Fruit fly (Drosophila melanogaster) whole organism, prepupa: ENCODE results near the gene MED26.

Source experiments
- Blimp-1 ChIP-seq: fragments of 200-800 bp; sonication (Bioruptor generic); optimal IDR thresholded peaks from 3 replicates; lab custom pipeline; 2017; ENCODE audit warnings: missing biosample characterization, missing genetic modification characterization, mild to moderate bottlenecking, moderate library complexity, missing genetic modification reagents
- CG10669 ChIP-seq: fragments of 200-800 bp; sonication (Bioruptor generic); optimal IDR thresholded peaks from 3 replicates; lab custom pipeline; 2018; ENCODE audit warnings: missing biosample characterization, mild to moderate bottlenecking, missing genetic modification characterization, moderate library complexity
- CG11294 ChIP-seq: fragments of 200-800 bp; sonication (Bioruptor generic); IDR thresholded peaks from 2 replicates; pipeline ENCODE4 v1.3.6; 2022; ENCODE audit warnings: missing biosample characterization, missing genetic modification characterization
- CG11762 ChIP-seq: fragments of 200-800 bp; sonication (Bioruptor generic); optimal IDR thresholded peaks from 3 replicates; lab custom pipeline; 2016; ENCODE audit warnings: missing biosample characterization, missing genetic modification characterization; ENCODE audit not compliant: insufficient read depth
- CG11902 ChIP-seq: fragments of 200-800 bp; sonication (Bioruptor generic); optimal IDR thresholded peaks from 3 replicates; lab custom pipeline; 2016; ENCODE audit warnings: missing biosample characterization, missing genetic modification characterization
- CG15336 ChIP-seq: fragments of 200-800 bp; sonication (Bioruptor generic); IDR thresholded peaks from 2 replicates; pipeline ENCODE4 v1.3.6; 2022; ENCODE audit warnings: missing biosample characterization, missing genetic modification characterization
- CG1621 ChIP-seq: fragments of 200-800 bp; sonication (Bioruptor generic); optimal IDR thresholded peaks from 3 replicates; lab custom pipeline; 2018; ENCODE audit warnings: missing biosample characterization, mild to moderate bottlenecking, missing genetic modification characterization
- CG3032 ChIP-seq: fragments of 200-800 bp; optimal IDR thresholded peaks from 2 replicates; lab custom pipeline; 2019; ENCODE audit warnings: missing biosample characterization, mild to moderate bottlenecking, missing genetic modification characterization, moderate library complexity
- CG32006 ChIP-seq: fragments of 200-800 bp; sonication (Bioruptor generic); optimal IDR thresholded peaks from 3 replicates; lab custom pipeline; 2017; ENCODE audit warnings: missing biosample characterization, mild to moderate bottlenecking, missing genetic modification characterization
- CG34406 ChIP-seq: fragments of 200-800 bp; sonication (Bioruptor generic); optimal IDR thresholded peaks from 3 replicates; lab custom pipeline; 2016; ENCODE audit warnings: missing biosample characterization, missing genetic modification characterization
- CG3919 ChIP-seq: fragments of 200-800 bp; sonication (Bioruptor generic); optimal IDR thresholded peaks from 3 replicates; lab custom pipeline; 2016; ENCODE audit warnings: missing biosample characterization, missing genetic modification characterization
- CG4318 ChIP-seq: fragments of 200-800 bp; sonication (Bioruptor generic); optimal IDR thresholded peaks from 3 replicates; lab custom pipeline; 2017; ENCODE audit warnings: missing biosample characterization, mild to moderate bottlenecking, missing genetic modification characterization
- CG6163 ChIP-seq: fragments of 200-800 bp; sonication (Bioruptor generic); IDR thresholded peaks from 3 replicates; pipeline ENCODE4 v1.3.6; 2022; ENCODE audit warnings: missing biosample characterization, missing genetic modification characterization
- CG6276 ChIP-seq: fragments of 200-800 bp; sonication (Bioruptor generic); optimal IDR thresholded peaks from 2 replicates; lab custom pipeline; 2017; ENCODE audit warnings: missing biosample characterization, mild to moderate bottlenecking, missing genetic modification characterization
- CG6792 ChIP-seq: fragments of 200-800 bp; sonication (Bioruptor generic); optimal IDR thresholded peaks from 3 replicates; lab custom pipeline; 2016; ENCODE audit warnings: missing biosample characterization, missing genetic modification characterization
- CG6808 ChIP-seq: fragments of 200-800 bp; sonication (Bioruptor generic); optimal IDR thresholded peaks from 3 replicates; lab custom pipeline; 2017; ENCODE audit warnings: missing biosample characterization, missing genetic modification characterization, mild to moderate bottlenecking, moderate library complexity, missing genetic modification reagents
- CG6854 ChIP-seq: fragments of 200-800 bp; sonication (Bioruptor generic); optimal IDR thresholded peaks from 2 replicates; lab custom pipeline; 2017; ENCODE audit warnings: missing biosample characterization, mild to moderate bottlenecking, missing genetic modification characterization
- CG7368 ChIP-seq: fragments of 200-800 bp; sonication (Bioruptor generic); optimal IDR thresholded peaks from 3 replicates; lab custom pipeline; 2016; ENCODE audit warnings: missing biosample characterization, missing genetic modification characterization
- CG8119 ChIP-seq: fragments of 200-800 bp; sonication (Bioruptor generic); IDR thresholded peaks from 3 replicates; pipeline ENCODE4 v1.3.6; 2022; ENCODE audit warnings: missing biosample characterization, missing genetic modification characterization
- CG8319 ChIP-seq: fragments of 200-800 bp; sonication (Bioruptor generic); optimal IDR thresholded peaks from 3 replicates; lab custom pipeline; 2016; ENCODE audit warnings: missing biosample characterization, missing genetic modification characterization
- CG8632 ChIP-seq: fragments of 200-800 bp; sonication (Bioruptor generic); optimal IDR thresholded peaks from 3 replicates; lab custom pipeline; 2016; ENCODE audit warnings: missing biosample characterization, missing genetic modification characterization
- CG9139 ChIP-seq: fragments of 200-800 bp; sonication (Bioruptor generic); optimal IDR thresholded peaks from 3 replicates; lab custom pipeline; 2017; ENCODE audit warnings: missing biosample characterization, mild to moderate bottlenecking, missing genetic modification characterization
- Eip75B ChIP-seq: fragments of 200-800 bp; sonication (Bioruptor generic); optimal IDR thresholded peaks from 3 replicates; lab custom pipeline; 2016; ENCODE audit warnings: missing biosample characterization, missing genetic modification characterization
- Eip78C ChIP-seq: fragments of 200-800 bp; sonication (Bioruptor generic); peaks from one replicate; lab custom pipeline; 2016; ENCODE audit warnings: missing biosample characterization, missing genetic modification characterization
- Ets21C ChIP-seq: fragments of 200-800 bp; sonication (Bioruptor generic); optimal IDR thresholded peaks from 3 replicates; lab custom pipeline; 2016; ENCODE audit warnings: missing biosample characterization, missing genetic modification characterization
- Ets96B ChIP-seq: fragments of 200-800 bp; optimal IDR thresholded peaks from 2 replicates; lab custom pipeline; 2019; ENCODE audit warnings: missing biosample characterization, mild to moderate bottlenecking, missing genetic modification characterization, moderate library complexity
- Gug ChIP-seq: fragments of 200-800 bp; sonication (Bioruptor generic); IDR thresholded peaks from 2 replicates; pipeline ENCODE4 v1.3.6; 2022; ENCODE audit warnings: missing biosample characterization, missing genetic modification characterization
- Hr39 ChIP-seq: fragments of 200-800 bp; sonication (Bioruptor generic); optimal IDR thresholded peaks from 2 replicates; lab custom pipeline; 2016; ENCODE audit warnings: missing biosample characterization, missing genetic modification characterization
- Hr4 ChIP-seq: fragments of 200-800 bp; sonication (Bioruptor generic); optimal IDR thresholded peaks from 3 replicates; lab custom pipeline; 2016; ENCODE audit warnings: missing biosample characterization, missing genetic modification characterization
- Lpt ChIP-seq: fragments of 200-800 bp; sonication (Bioruptor generic); optimal IDR thresholded peaks from 3 replicates; lab custom pipeline; 2016; ENCODE audit warnings: missing biosample characterization, missing genetic modification characterization
- OdsH ChIP-seq: fragments of 200-800 bp; sonication (Bioruptor generic); optimal IDR thresholded peaks from 3 replicates; lab custom pipeline; 2016; ENCODE audit warnings: missing biosample characterization, missing genetic modification characterization
- Smox ChIP-seq: fragments of 200-800 bp; sonication (Bioruptor generic); optimal IDR thresholded peaks from 3 replicates; lab custom pipeline; 2016; ENCODE audit warnings: missing biosample characterization, missing genetic modification characterization
- Sox102F ChIP-seq: fragments of 200-800 bp; sonication (Bioruptor generic); optimal IDR thresholded peaks from 2 replicates; lab custom pipeline; 2016; ENCODE audit warnings: missing biosample characterization, mild to moderate bottlenecking, missing genetic modification characterization
- Sox14 ChIP-seq: fragments of 200-800 bp; sonication (Bioruptor generic); optimal IDR thresholded peaks from 3 replicates; lab custom pipeline; 2016; ENCODE audit warnings: missing biosample characterization, missing genetic modification characterization
- Sox15 ChIP-seq: fragments of 200-800 bp; sonication (Bioruptor generic); optimal IDR thresholded peaks from 3 replicates; lab custom pipeline; 2016; ENCODE audit warnings: missing biosample characterization, missing genetic modification characterization
- achi ChIP-seq: fragments of 200-800 bp; sonication (Bioruptor generic); optimal IDR thresholded peaks from 3 replicates; lab custom pipeline; 2016; ENCODE audit warnings: missing biosample characterization, missing genetic modification characterization
- acj6 ChIP-seq: fragments of 200-800 bp; sonication (Bioruptor generic); optimal IDR thresholded peaks from 3 replicates; lab custom pipeline; 2016; ENCODE audit warnings: missing biosample characterization, missing genetic modification characterization
- cyc ChIP-seq: fragments of 200-800 bp; sonication (Bioruptor generic); optimal IDR thresholded peaks from 3 replicates; lab custom pipeline; 2016; ENCODE audit warnings: missing biosample characterization, missing genetic modification characterization
- dac ChIP-seq: fragments of 200-800 bp; sonication (Bioruptor generic); optimal IDR thresholded peaks from 2 replicates; lab custom pipeline; 2017; ENCODE audit warnings: missing biosample characterization, mild to moderate bottlenecking, missing genetic modification characterization
- dsx ChIP-seq: fragments of 200-800 bp; optimal IDR thresholded peaks from 3 replicates; lab custom pipeline; 2019; ENCODE audit warnings: missing biosample characterization, mild to moderate bottlenecking, missing genetic modification characterization, moderate library complexity; ENCODE audit not compliant: poor library complexity, severe bottlenecking
- fd59A ChIP-seq: fragments of 200-800 bp; sonication (Bioruptor generic); optimal IDR thresholded peaks from 2 replicates; lab custom pipeline; 2017; ENCODE audit warnings: missing biosample characterization, mild to moderate bottlenecking, missing genetic modification characterization, missing genetic modification reagents
- fd85E ChIP-seq: fragments of 200-800 bp; sonication (Bioruptor generic); optimal IDR thresholded peaks from 3 replicates; lab custom pipeline; 2016; ENCODE audit warnings: missing biosample characterization, missing genetic modification characterization
- fkh ChIP-seq: fragments of 200-800 bp; sonication (Bioruptor generic); optimal IDR thresholded peaks from 3 replicates; lab custom pipeline; 2017; ENCODE audit warnings: missing biosample characterization, mild to moderate bottlenecking, missing genetic modification characterization, moderate library complexity
- lz ChIP-seq: fragments of 200-800 bp; sonication (Bioruptor generic); optimal IDR thresholded peaks from 3 replicates; lab custom pipeline; 2016; ENCODE audit warnings: missing biosample characterization, missing genetic modification characterization
- net ChIP-seq: fragments of 200-800 bp; sonication (Bioruptor generic); optimal IDR thresholded peaks from 3 replicates; lab custom pipeline; 2016; ENCODE audit warnings: missing biosample characterization, missing genetic modification characterization
- pdm3 ChIP-seq: fragments of 200-800 bp; sonication (Bioruptor generic); optimal IDR thresholded peaks from 3 replicates; lab custom pipeline; 2016; ENCODE audit warnings: missing biosample characterization, missing genetic modification characterization
- salr ChIP-seq, 2 experiments: fragments of 200-800 bp; sonication (Bioruptor generic); optimal IDR thresholded peaks; 3 replicates each; lab custom pipeline; 2016 to 2018; ENCODE audit warnings: missing biosample characterization in 2 of 2, missing genetic modification characterization in 2 of 2, mild to moderate bottlenecking in 1 of 2
- spab ChIP-seq: fragments of 200-800 bp; sonication (Bioruptor generic); optimal IDR thresholded peaks from 2 replicates; lab custom pipeline; 2017; ENCODE audit warnings: missing biosample characterization, mild to moderate bottlenecking, missing genetic modification characterization, missing genetic modification reagents
- svp ChIP-seq: fragments of 200-800 bp; sonication (Bioruptor generic); peaks from one replicate; lab custom pipeline; 2016; ENCODE audit warnings: missing biosample characterization, missing genetic modification characterization
- vri ChIP-seq: fragments of 200-800 bp; sonication (Bioruptor generic); optimal IDR thresholded peaks from 3 replicates; lab custom pipeline; 2016; ENCODE audit warnings: missing biosample characterization, mild to moderate bottlenecking, missing genetic modification characterization

MED26 gene

dm6 chr4:807422-808391, 18.9 kb upstream of the MED26 start:
- TF ChIP-seq CG6792 (GFP tag; lab: Kevin White, UChicago): peak; percentile 70
- peak; percentile 57 for TF ChIP-seq Sox15 (GFP tag; lab: Kevin White, UChicago)
- TF ChIP-seq svp: peak; percentile 77
- TF ChIP-seq CG6163: no peak; the same call in 2 of the 3 replicates
- TF ChIP-seq fd59A (GFP tag; lab: Kevin White, UChicago): peak; percentile 77
- TF ChIP-seq CG34406 (GFP tag; lab: Kevin White, UChicago): peak; percentile 58
- TF ChIP-seq vri (GFP tag; lab: Kevin White, UChicago): no peak
- TF ChIP-seq Gug (GFP tag; lab: Robert Waterston, UW): no peak
- TF ChIP-seq cyc (GFP tag; lab: Kevin White, UChicago): peak; percentile 59
- TF ChIP-seq CG32006: peak; percentile 93
- TF ChIP-seq net (GFP tag; lab: Kevin White, UChicago): peak; percentile 80
- TF ChIP-seq CG7368: peak; percentile 33
- TF ChIP-seq lz (GFP tag; lab: Kevin White, UChicago): peak; percentile 55
- peak; percentile 46 for TF ChIP-seq CG11762 (GFP tag; lab: Kevin White, UChicago)
- TF ChIP-seq CG8632 (GFP tag; lab: Kevin White, UChicago): peak; percentile 68
- TF ChIP-seq Lpt: peak; percentile 79
- TF ChIP-seq Hr39: peak; percentile 66
- peak; percentile 41 for TF ChIP-seq CG11902 (GFP tag; lab: Kevin White, UChicago)
- peak; percentile 83 for TF ChIP-seq acj6
- peak; percentile 65 for TF ChIP-seq dac (GFP tag; lab: Kevin White, UChicago)
- TF ChIP-seq dsx (GFP tag; lab: Kevin White, UChicago): no peak
- no peak for TF ChIP-seq fkh
- peak; percentile 76 for TF ChIP-seq CG15336 (GFP tag; lab: Robert Waterston, UW)
- peak; percentile 95 for TF ChIP-seq Eip78C
- peak; percentile 71 for TF ChIP-seq CG10669 (GFP tag; lab: Kevin White, UChicago)
- TF ChIP-seq Sox14 (GFP tag; lab: Kevin White, UChicago): peak; percentile 82
- TF ChIP-seq CG4318: peak; percentile 83
- peak; percentile 46 for TF ChIP-seq CG3032 (tag; lab: Kevin White, UChicago)
- TF ChIP-seq Ets21C (GFP tag; lab: Kevin White, UChicago): peak; percentile 50
- TF ChIP-seq Blimp-1 (GFP tag; lab: Kevin White, UChicago): no peak
- TF ChIP-seq CG11294 (GFP tag; lab: Robert Waterston, UW): no peak
- TF ChIP-seq CG6808 (GFP tag; lab: Kevin White, UChicago): peak; percentile 63
- TF ChIP-seq CG3919 (GFP tag; lab: Kevin White, UChicago): peak; percentile 74
- TF ChIP-seq spab (GFP tag; lab: Kevin White, UChicago): peak; percentile 65
- no peak for TF ChIP-seq CG1621
- TF ChIP-seq Eip75B (GFP tag; lab: Kevin White, UChicago): peak; percentile 69
- TF ChIP-seq salr (GFP tag; optimal IDR thresholded peaks at IDR 0.05; lab: Kevin White, UChicago): peak in 1 of 2 experiments; percentile 90
- peak; percentile 83 for TF ChIP-seq OdsH (GFP tag; lab: Kevin White, UChicago)
- TF ChIP-seq Hr4 (GFP tag; lab: Kevin White, UChicago): peak; percentile 69
- TF ChIP-seq Ets96B (tag; lab: Kevin White, UChicago): peak; percentile 50
- TF ChIP-seq pdm3: peak; percentile 80
- peak; percentile 70 for TF ChIP-seq Smox (GFP tag; lab: Kevin White, UChicago)
- peak; percentile 40 for TF ChIP-seq CG9139 (GFP tag; lab: Kevin White, UChicago)
- peak; percentile 65 for TF ChIP-seq CG6276 (GFP tag; lab: Kevin White, UChicago)
- TF ChIP-seq CG6854: no peak
- peak; percentile 79 for TF ChIP-seq CG8119 (GFP tag; lab: Robert Waterston, UW)
- TF ChIP-seq Sox102F (GFP tag; lab: Kevin White, UChicago): peak; percentile 88
- peak; percentile 22 for TF ChIP-seq CG8319 (GFP tag; lab: Kevin White, UChicago)
- peak; percentile 82 for TF ChIP-seq achi (GFP tag; lab: Kevin White, UChicago)
- no peak for TF ChIP-seq fd85E
